Fruit fly (Drosophila melanogaster) whole organism: Measurements from ENCODE around the gene Eip74EF.

Source experiments
- EcR ChIP-seq, 2 experiments: fragments of >200 bp; optimal IDR thresholded peaks; 2 replicates each; lab custom pipeline; 2017; ENCODE audit warnings: missing biosample characterization in 2 of 2, missing genetic modification characterization in 2 of 2, missing genetic modification reagents in 2 of 2
- usp ChIP-seq: fragments of >200 bp; optimal IDR thresholded peaks from 2 replicates; lab custom pipeline; 2017; ENCODE audit warnings: missing biosample characterization, missing genetic modification characterization, mixed read lengths

- no peak for TF ChIP-seq EcR (GFP tag; optimal IDR thresholded peaks at IDR 0.05; lab: Kevin White, UChicago)
- TF ChIP-seq usp (GFP tag; lab: Kevin White, UChicago): no peak
These were observed 34.4 kb downstream of the Eip74EF start for dm6 chr3L:17584718-17585117.
